Fruit fly (Drosophila melanogaster) whole organism, embryonic: ENCODE data around the gene CG12818.
A peak's percentile ranks its signal among the peaks of the same experiment; 100 is the strongest.

ENCODE experiments used
- Adf1 ChIP-seq: fragments of 200-800 bp; sonication (Bioruptor generic); IDR thresholded peaks from 2 replicates; pipeline ENCODE4 v1.3.6; 2022; ENCODE audit warnings: missing biosample characterization, missing genetic modification characterization
- CG10366 ChIP-seq: fragments of 200-800 bp; sonication (Bioruptor generic); IDR thresholded peaks from 2 replicates; pipeline ENCODE4 v1.3.6; 2022; ENCODE audit warnings: missing biosample characterization, missing genetic modification characterization
- CG10979 ChIP-seq: fragments of 200-800 bp; sonication (Bioruptor generic); optimal IDR thresholded peaks from 2 replicates; lab custom pipeline; 2018; ENCODE audit warnings: missing biosample characterization, mild to moderate bottlenecking, missing genetic modification characterization, moderate library complexity
- CG11398 ChIP-seq: fragments of 200-800 bp; sonication (Bioruptor generic); optimal IDR thresholded peaks from 2 replicates; lab custom pipeline; 2016; ENCODE audit warnings: missing biosample characterization, missing genetic modification characterization
- CG13624 ChIP-seq: fragments of 200-800 bp; sonication (Bioruptor generic); optimal IDR thresholded peaks from 2 replicates; lab custom pipeline; 2016; ENCODE audit warnings: missing biosample characterization, missing genetic modification characterization
- CG14667 ChIP-seq: fragments of 200-800 bp; sonication (Bioruptor generic); IDR thresholded peaks from 2 replicates; pipeline ENCODE4 v1.3.6; 2022; ENCODE audit warnings: missing biosample characterization, missing genetic modification characterization
- CG14710 ChIP-seq: fragments of 200-800 bp; sonication (Bioruptor generic); optimal IDR thresholded peaks from 3 replicates; lab custom pipeline; 2019; ENCODE audit warnings: missing biosample characterization, mild to moderate bottlenecking, missing genetic modification characterization, moderate library complexity
- CG14965 ChIP-seq: fragments of 200-800 bp; sonication (Bioruptor generic); optimal IDR thresholded peaks from 2 replicates; lab custom pipeline; 2016; ENCODE audit warnings: missing biosample characterization, missing genetic modification characterization, borderline replicate concordance
- CG15514 ChIP-seq: fragments of 200-800 bp; sonication (Bioruptor generic); optimal IDR thresholded peaks from 3 replicates; lab custom pipeline; 2017; ENCODE audit warnings: missing biosample characterization, missing genetic modification characterization, mild to moderate bottlenecking, moderate library complexity, missing genetic modification reagents
- CG17385 ChIP-seq: fragments of 200-800 bp; sonication (Bioruptor generic); optimal IDR thresholded peaks from 3 replicates; lab custom pipeline; 2018; ENCODE audit warnings: missing biosample characterization, mild to moderate bottlenecking, missing genetic modification characterization
- CG18011 ChIP-seq: fragments of 200-800 bp; sonication (Bioruptor generic); optimal IDR thresholded peaks from 2 replicates; lab custom pipeline; 2017; ENCODE audit warnings: missing biosample characterization, missing genetic modification characterization, mild to moderate bottlenecking, moderate library complexity, missing genotype
- CG2199 ChIP-seq: fragments of 200-800 bp; sonication (Bioruptor generic); IDR thresholded peaks from 3 replicates; pipeline ENCODE4 v1.3.6; 2022; ENCODE audit warnings: missing biosample characterization, missing genetic modification characterization
- CG33213 ChIP-seq: fragments of 200-800 bp; sonication (Bioruptor generic); optimal IDR thresholded peaks from 3 replicates; lab custom pipeline; 2016; ENCODE audit warnings: missing biosample characterization, missing genetic modification characterization
- CG4328 ChIP-seq: fragments of 200-800 bp; sonication (Bioruptor generic); optimal IDR thresholded peaks from 3 replicates; lab custom pipeline; 2017; ENCODE audit warnings: missing biosample characterization, missing genetic modification reagents, missing genetic modification characterization
- CG5245 ChIP-seq: fragments of 200-800 bp; sonication (Bioruptor generic); optimal IDR thresholded peaks from 3 replicates; lab custom pipeline; 2016; ENCODE audit warnings: missing biosample characterization, missing genetic modification characterization
- CG6654 ChIP-seq: fragments of 200-800 bp; sonication (Bioruptor generic); optimal IDR thresholded peaks from 2 replicates; lab custom pipeline; 2017; ENCODE audit warnings: missing biosample characterization, mild to moderate bottlenecking, missing genetic modification characterization
- CG7271 ChIP-seq: fragments of 200-800 bp; sonication (Bioruptor generic); optimal IDR thresholded peaks from 2 replicates; lab custom pipeline; 2018; ENCODE audit warnings: missing biosample characterization, mild to moderate bottlenecking, missing genetic modification characterization, moderate library complexity
- CG7928 ChIP-seq: fragments of 200-800 bp; sonication (Bioruptor generic); optimal IDR thresholded peaks from 2 replicates; lab custom pipeline; 2017; ENCODE audit warnings: missing biosample characterization, mild to moderate bottlenecking, missing genetic modification characterization
- Camta ChIP-seq: fragments of 200-800 bp; sonication (Bioruptor generic); optimal IDR thresholded peaks from 2 replicates; lab custom pipeline; 2016; ENCODE audit warnings: missing biosample characterization, missing genetic modification characterization
- Deaf1 ChIP-seq: fragments of 200-800 bp; optimal IDR thresholded peaks from 3 replicates; lab custom pipeline; 2019; ENCODE audit warnings: missing biosample characterization, mild to moderate bottlenecking, missing genetic modification characterization, moderate library complexity
- Doc2 ChIP-seq: fragments of 200-800 bp; sonication (Bioruptor generic); IDR thresholded peaks from 2 replicates; pipeline ENCODE4 v1.3.6; 2022; ENCODE audit warnings: missing biosample characterization, missing genetic modification characterization
- Dref ChIP-seq: fragments of 200-800 bp; sonication (Bioruptor generic); IDR thresholded peaks from 2 replicates; pipeline ENCODE4 v1.3.6; 2022; ENCODE audit warnings: missing biosample characterization, missing genetic modification characterization
- Fer1 ChIP-seq: fragments of 200-800 bp; sonication (Bioruptor generic); optimal IDR thresholded peaks from 2 replicates; lab custom pipeline; 2017; ENCODE audit warnings: missing biosample characterization, mild to moderate bottlenecking, missing genetic modification characterization
- Gug ChIP-seq: fragments of 200-800 bp; sonication (Bioruptor generic); IDR thresholded peaks from 4 replicates; pipeline ENCODE4 v1.3.6; 2022; ENCODE audit warnings: missing biosample characterization, missing genetic modification characterization
- Hand ChIP-seq: fragments of 200-800 bp; sonication (Bioruptor generic); optimal IDR thresholded peaks from 2 replicates; lab custom pipeline; 2017; ENCODE audit warnings: mild to moderate bottlenecking, missing biosample characterization, missing genetic modification reagents, missing genetic modification characterization
- Meics ChIP-seq: fragments of 200-800 bp; sonication (Bioruptor generic); optimal IDR thresholded peaks from 2 replicates; lab custom pipeline; 2017; ENCODE audit warnings: missing biosample characterization, mild to moderate bottlenecking, missing genetic modification characterization
- NK7.1 ChIP-seq: fragments of 200-800 bp; sonication (Bioruptor generic); optimal IDR thresholded peaks from 3 replicates; lab custom pipeline; 2016; ENCODE audit warnings: missing biosample characterization, missing genetic modification characterization
- NfI ChIP-seq: fragments of 200-800 bp; sonication (Bioruptor generic); optimal IDR thresholded peaks from 3 replicates; lab custom pipeline; 2018; ENCODE audit warnings: missing biosample characterization, mild to moderate bottlenecking, missing genetic modification characterization, moderate library complexity
- Vsx1 ChIP-seq: fragments of 200-800 bp; sonication (Bioruptor generic); optimal IDR thresholded peaks from 2 replicates; lab custom pipeline; 2017; ENCODE audit warnings: missing biosample characterization, mild to moderate bottlenecking, missing genetic modification characterization, missing genetic modification reagents
- ase ChIP-seq: fragments of 200-800 bp; sonication (Bioruptor generic); IDR thresholded peaks from 3 replicates; pipeline ENCODE4 v1.3.6; 2022; ENCODE audit warnings: missing biosample characterization, missing genetic modification characterization
- ci ChIP-seq: fragments of 200-800 bp; sonication (Bioruptor generic); IDR thresholded peaks from 3 replicates; pipeline ENCODE4 v1.3.6; 2022; ENCODE audit warnings: missing biosample characterization, missing genetic modification characterization
- corto ChIP-seq: fragments of 200-800 bp; sonication (Bioruptor generic); optimal IDR thresholded peaks from 2 replicates; lab custom pipeline; 2016; ENCODE audit warnings: missing biosample characterization, mild to moderate bottlenecking, missing genetic modification characterization, moderate library complexity
- crc ChIP-seq: fragments of 200-800 bp; sonication (Bioruptor generic); optimal IDR thresholded peaks from 2 replicates; lab custom pipeline; 2016; ENCODE audit warnings: missing biosample characterization, missing genetic modification characterization
- crp ChIP-seq, 2 experiments: fragments of 200-800 bp; sonication (Bioruptor generic); optimal IDR thresholded peaks; 2 replicates in 1 of 2; 3 replicates in 1 of 2; lab custom pipeline; 2017; ENCODE audit warnings: missing biosample characterization in 2 of 2, missing genetic modification characterization in 2 of 2, mild to moderate bottlenecking in 1 of 2, moderate library complexity in 1 of 2
- dmrt11E ChIP-seq: fragments of 200-800 bp; sonication (Bioruptor generic); optimal IDR thresholded peaks from 3 replicates; lab custom pipeline; 2018; ENCODE audit warnings: missing biosample characterization, mild to moderate bottlenecking, missing genetic modification characterization, moderate library complexity
- dmrt99B ChIP-seq: fragments of 200-800 bp; sonication (Bioruptor generic); optimal IDR thresholded peaks from 2 replicates; lab custom pipeline; 2018; ENCODE audit warnings: missing biosample characterization, mild to moderate bottlenecking, missing genetic modification characterization, moderate library complexity
- gsb-n ChIP-seq: fragments of 200-800 bp; sonication (Bioruptor generic); optimal IDR thresholded peaks from 3 replicates; lab custom pipeline; 2018; ENCODE audit warnings: missing biosample characterization, mild to moderate bottlenecking, missing genetic modification characterization
- gt ChIP-seq: fragments of 200-800 bp; sonication (Bioruptor generic); IDR thresholded peaks from 2 replicates; pipeline ENCODE4 v1.3.6; 2022; ENCODE audit warnings: missing biosample characterization, missing genetic modification characterization
- klu ChIP-seq: fragments of 200-800 bp; sonication (Bioruptor generic); IDR thresholded peaks from 2 replicates; pipeline ENCODE4 v1.3.6; 2022; ENCODE audit warnings: missing biosample characterization, missing genetic modification characterization
- nmo ChIP-seq: fragments of 200-800 bp; sonication (Bioruptor generic); optimal IDR thresholded peaks from 2 replicates; lab custom pipeline; 2018; ENCODE audit warnings: missing biosample characterization, mild to moderate bottlenecking, missing genetic modification characterization, moderate library complexity
- nom ChIP-seq: fragments of 200-800 bp; sonication (Bioruptor generic); optimal IDR thresholded peaks from 2 replicates; lab custom pipeline; 2017; ENCODE audit warnings: missing biosample characterization, missing genetic modification characterization, mild to moderate bottlenecking, moderate library complexity, missing genetic modification reagents
- org-1 ChIP-seq: fragments of 200-800 bp; sonication (Bioruptor generic); optimal IDR thresholded peaks from 2 replicates; lab custom pipeline; 2017; ENCODE audit warnings: missing biosample characterization, missing genetic modification characterization
- otp ChIP-seq: fragments of 200-800 bp; sonication (Bioruptor generic); IDR thresholded peaks from 3 replicates; pipeline ENCODE4, ENCODE4 v1.3.6; 2022; ENCODE audit warnings: missing biosample characterization, missing genetic modification characterization
- pb ChIP-seq: fragments of 200-800 bp; sonication (Bioruptor generic); optimal IDR thresholded peaks from 3 replicates; lab custom pipeline; 2016; ENCODE audit warnings: missing biosample characterization, missing genetic modification characterization
- pita ChIP-seq: fragments of 200-800 bp; sonication (Bioruptor generic); optimal IDR thresholded peaks from 2 replicates; lab custom pipeline; 2017; ENCODE audit warnings: missing biosample characterization, mild to moderate bottlenecking, missing genetic modification characterization
- pros ChIP-seq: fragments of 200-800 bp; sonication (Bioruptor generic); optimal IDR thresholded peaks from 3 replicates; lab custom pipeline; 2019; ENCODE audit warnings: missing biosample characterization, mild to moderate bottlenecking, missing genetic modification characterization, moderate library complexity
- scrt ChIP-seq: fragments of 200-800 bp; sonication (Bioruptor generic); optimal IDR thresholded peaks from 2 replicates; lab custom pipeline; 2018; ENCODE audit warnings: missing biosample characterization, mild to moderate bottlenecking, missing genetic modification characterization, moderate library complexity
- stc ChIP-seq: fragments of 200-800 bp; sonication (Bioruptor generic); IDR thresholded peaks from 2 replicates; pipeline ENCODE4 v1.3.6; 2022; ENCODE audit warnings: missing biosample characterization, missing genetic modification characterization
- usp ChIP-seq: fragments of >200 bp; optimal IDR thresholded peaks from 2 replicates; lab custom pipeline; 2017; ENCODE audit warnings: missing biosample characterization, missing genetic modification characterization

The CG12818 gene

DNA sequence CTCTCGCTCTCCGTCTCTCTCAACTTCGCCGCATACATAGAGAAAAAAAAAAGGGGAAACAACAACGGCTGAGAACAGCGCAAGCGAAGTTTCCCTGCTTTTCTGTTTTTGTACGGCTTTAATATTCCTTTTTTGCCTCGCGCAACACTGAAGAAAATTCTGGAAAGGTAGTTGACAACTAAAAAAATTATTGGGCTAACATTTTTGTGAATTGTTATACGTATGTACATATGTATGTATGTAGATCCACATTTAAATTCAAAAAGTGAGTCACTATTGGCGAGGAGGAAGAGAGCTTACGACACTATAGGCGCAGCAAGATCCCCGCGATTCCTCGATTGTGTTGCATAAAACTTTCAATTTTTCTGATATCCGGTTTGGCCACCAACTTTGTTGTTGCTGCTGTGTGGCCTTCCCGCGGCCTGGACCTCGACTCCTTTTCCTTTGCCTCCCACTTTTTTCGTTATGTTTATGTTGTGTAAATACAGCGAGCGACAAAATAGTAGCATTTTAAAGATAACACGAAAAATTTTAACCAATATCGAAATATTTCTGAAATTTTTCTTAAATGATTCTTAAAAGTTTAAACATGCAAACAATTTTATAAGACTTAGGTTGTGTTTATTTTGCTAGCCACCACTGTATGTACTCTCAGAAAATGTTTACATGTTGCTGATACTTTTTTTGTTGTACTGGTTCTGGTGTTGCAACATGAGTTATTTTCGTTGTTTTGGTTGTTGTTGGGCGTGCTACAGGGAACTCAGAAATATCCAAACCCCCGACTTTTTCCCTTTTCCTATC lies 25.4 kb downstream of the CG12818 start (continued):
- no peak for TF ChIP-seq CG14667 (GFP tag; lab: Robert Waterston, UW)
- TF ChIP-seq nmo (GFP tag; lab: Kevin White, UChicago), result peak; percentile 84
- TF ChIP-seq CG7928, result peak; percentile 40
- no peak for TF ChIP-seq klu
- no peak for TF ChIP-seq Vsx1 (GFP tag; lab: Kevin White, UChicago)
- peak; percentile 89 for TF ChIP-seq nom (GFP tag; lab: Kevin White, UChicago)
- no peak for TF ChIP-seq pros (GFP tag; lab: Kevin White, UChicago)
- TF ChIP-seq Doc2 (GFP tag; lab: Robert Waterston, UW), result no peak
- TF ChIP-seq gt (GFP tag; lab: Robert Waterston, UW), result no peak
- TF ChIP-seq pb (GFP tag; lab: Kevin White, UChicago), result peak; percentile 66
- TF ChIP-seq ase (GFP tag; lab: Robert Waterston, UW), result no peak
- peak; percentile 88 for TF ChIP-seq dmrt11E (tag; lab: Kevin White, UChicago)
- peak; percentile 49 for TF ChIP-seq CG11398
- peak; percentile 82 for TF ChIP-seq org-1
- TF ChIP-seq Deaf1 (tag; lab: Kevin White, UChicago), result peak; percentile 46
- TF ChIP-seq NfI (GFP tag; lab: Kevin White, UChicago), result peak; percentile 64
- TF ChIP-seq scrt (GFP tag; lab: Kevin White, UChicago), result peak; percentile 59
- TF ChIP-seq CG13624 (GFP tag; lab: Kevin White, UChicago), result peak; percentile 70
- peak; percentile 55 for TF ChIP-seq crc (GFP tag; lab: Kevin White, UChicago)
- peak; percentile 28 for TF ChIP-seq CG5245 (GFP tag; lab: Kevin White, UChicago)
- TF ChIP-seq CG33213 (GFP tag; lab: Kevin White, UChicago), result peak; percentile 67
- TF ChIP-seq Adf1, result no peak
- peak; percentile 60 for TF ChIP-seq CG4328 (GFP tag; lab: Kevin White, UChicago)
- TF ChIP-seq Fer1, result peak; percentile 81
- TF ChIP-seq ci (GFP tag; lab: Robert Waterston, UW), result no peak
- TF ChIP-seq Gug (GFP tag; lab: Robert Waterston, UW), result peak; percentile 45; the same call in 3 of the 4 replicates
- TF ChIP-seq usp, result no peak
- TF ChIP-seq CG15514 (GFP tag; lab: Kevin White, UChicago), result peak; percentile 43
- TF ChIP-seq Camta (GFP tag; lab: Kevin White, UChicago), result peak; percentile 57
- no peak; the same call in 1 of the 2 replicates for TF ChIP-seq CG10366
- peak; percentile 65 for TF ChIP-seq Hand (GFP tag; lab: Kevin White, UChicago)
- no peak for TF ChIP-seq CG2199
- TF ChIP-seq Dref (GFP tag; lab: Robert Waterston, UW), result no peak
- peak; percentile 89 for TF ChIP-seq CG10979
- peak; percentile 46 for TF ChIP-seq CG18011 (GFP tag; lab: Kevin White, UChicago)
- no peak for TF ChIP-seq otp (GFP tag; lab: Robert Waterston, UW)
- TF ChIP-seq gsb-n (tag; lab: Kevin White, UChicago), result peak; percentile 87
- TF ChIP-seq CG14965 (GFP tag; lab: Kevin White, UChicago), result peak; percentile 49
- TF ChIP-seq crp (GFP tag; optimal IDR thresholded peaks at IDR 0.05; lab: Kevin White, UChicago), result peak in 1 of 2 experiments; percentile 41
- TF ChIP-seq pita (GFP tag; lab: Kevin White, UChicago), result no peak
- TF ChIP-seq corto (GFP tag; lab: Kevin White, UChicago), result peak; percentile 61
- TF ChIP-seq CG14710 (tag; lab: Kevin White, UChicago), result peak; percentile 84
- TF ChIP-seq CG6654 (GFP tag; lab: Kevin White, UChicago), result peak; percentile 22
- peak; percentile 85 for TF ChIP-seq dmrt99B (tag; lab: Kevin White, UChicago)
- TF ChIP-seq Meics, result peak; percentile 78
- peak; percentile 72 for TF ChIP-seq NK7.1 (GFP tag; lab: Kevin White, UChicago)
- TF ChIP-seq stc (GFP tag; lab: Robert Waterston, UW), result no peak
- TF ChIP-seq CG7271, result peak; percentile 83
- TF ChIP-seq CG17385, result peak; percentile 80
